Worm (Caenorhabditis elegans) whole organism, L2 larva: ENCODE results near the gene C47D12.2.
A peak's percentile ranks its signal among the peaks of the same experiment; 100 is the strongest.

ENCODE experiments used
- C34F6.9 ChIP-seq: fragments of 150-350 bp; optimal IDR thresholded peaks from 2 replicates; lab custom pipeline; 2014; ENCODE audit warnings: missing biosample characterization, missing genetic modification characterization
- F13H6.1 ChIP-seq: sonication (generic microtip); optimal IDR thresholded peaks from 2 replicates; lab custom pipeline; 2016; ENCODE audit warnings: missing genetic modification characterization, missing compliant biosample characterization
- R02D3.7 ChIP-seq: fragments of 150-350 bp; optimal IDR thresholded peaks from 2 replicates; lab custom pipeline; 2014; ENCODE audit warnings: missing biosample characterization, missing genetic modification characterization
- Y55F3AM.14 ChIP-seq: fragments of 200-800 bp; sonication (Bioruptor generic); optimal IDR thresholded peaks from 2 replicates; lab custom pipeline; 2018; ENCODE audit warnings: mild to moderate bottlenecking, missing genetic modification characterization, missing compliant biosample characterization
- ZK546.5 ChIP-seq: sonication (generic microtip); optimal IDR thresholded peaks from 2 replicates; lab custom pipeline; 2017; ENCODE audit warnings: missing biosample characterization, missing genetic modification characterization
- alr-1 ChIP-seq: fragments of 150-350 bp; optimal IDR thresholded peaks from 2 replicates; lab custom pipeline; 2014; ENCODE audit warnings: missing biosample characterization, missing genetic modification characterization
- aly-2 ChIP-seq: fragments of 150-350 bp; optimal IDR thresholded peaks from 2 replicates; lab custom pipeline; 2014; ENCODE audit warnings: missing biosample characterization, missing genetic modification characterization
- ama-1 ChIP-seq: fragments of 150-350 bp; optimal IDR thresholded peaks from 2 replicates; lab custom pipeline; 2018; ENCODE audit warnings: inconsistent platforms
- blmp-1 ChIP-seq: sonication (generic microtip); optimal IDR thresholded peaks from 2 replicates; lab custom pipeline; 2017; ENCODE audit warnings: missing genetic modification characterization, mild to moderate bottlenecking, missing compliant biosample characterization, antibody characterized with exemption, moderate library complexity; ENCODE audit not compliant: insufficient read depth
- ceh-16 ChIP-seq: fragments of 150-350 bp; optimal IDR thresholded peaks from 2 replicates; lab custom pipeline; 2014; ENCODE audit warnings: missing biosample characterization, missing genetic modification characterization
- ceh-82 ChIP-seq: fragments of 150-350 bp; optimal IDR thresholded peaks from 2 replicates; lab custom pipeline; 2014; ENCODE audit warnings: missing biosample characterization, missing genetic modification characterization
- crh-2 ChIP-seq: sonication (generic microtip); optimal IDR thresholded peaks from 2 replicates; lab custom pipeline; 2017; ENCODE audit warnings: missing biosample characterization, missing genetic modification characterization
- dmd-4 ChIP-seq: sonication (generic microtip); optimal IDR thresholded peaks from 2 replicates; lab custom pipeline; 2017; ENCODE audit warnings: missing biosample characterization, missing genetic modification characterization
- egl-27 ChIP-seq: sonication (generic microtip); optimal IDR thresholded peaks from 3 replicates; lab custom pipeline; 2017; ENCODE audit warnings: missing biosample characterization, missing genetic modification reagents, missing genetic modification characterization
- fos-1 ChIP-seq: fragments of 150-350 bp; optimal IDR thresholded peaks from 2 replicates; lab custom pipeline; 2014; ENCODE audit warnings: missing biosample characterization, missing genetic modification characterization
- lin-11 ChIP-seq: fragments of 150-350 bp; sonication (generic microtip); optimal IDR thresholded peaks from 2 replicates; lab custom pipeline; 2014; ENCODE audit warnings: missing biosample characterization, missing genetic modification characterization, inconsistent platforms, mixed read lengths
- lin-13 ChIP-seq: fragments of 150-350 bp; optimal IDR thresholded peaks from 2 replicates; lab custom pipeline; 2014; ENCODE audit warnings: missing biosample characterization, missing genetic modification reagents, missing genetic modification characterization
- lin-39 ChIP-seq: fragments of 150-350 bp; optimal IDR thresholded peaks from 2 replicates; lab custom pipeline; 2014; ENCODE audit warnings: missing biosample characterization, missing genetic modification reagents, missing genetic modification characterization
- lsy-2 ChIP-seq, 2 experiments: fragments of 150-350 bp in 1 of 2; sonication (generic microtip) in 1 of 2; optimal IDR thresholded peaks; 2 replicates each; lab custom pipeline; 2014 to 2017; ENCODE audit warnings: missing biosample characterization in 2 of 2, missing genetic modification characterization in 2 of 2
- mab-5 ChIP-seq: fragments of 150-350 bp; optimal IDR thresholded peaks from 2 replicates; lab custom pipeline; 2014; ENCODE audit warnings: missing biosample characterization, missing genetic modification characterization
- mbf-1 ChIP-seq: sonication (generic microtip); optimal IDR thresholded peaks from 2 replicates; lab custom pipeline; 2017; ENCODE audit warnings: missing biosample characterization, missing genetic modification characterization
- mdl-1 ChIP-seq, 2 experiments: fragments of 150-350 bp in 1 of 2; sonication (generic microtip) in 1 of 2; optimal IDR thresholded peaks; 2 replicates each; lab custom pipeline; 2017; ENCODE audit warnings: missing biosample characterization in 2 of 2, missing genetic modification characterization in 2 of 2
- nhr-10 ChIP-seq: sonication (generic microtip); optimal IDR thresholded peaks from 2 replicates; lab custom pipeline; 2017; ENCODE audit warnings: missing biosample characterization, missing genetic modification characterization
- nhr-11 ChIP-seq: fragments of 150-350 bp; optimal IDR thresholded peaks from 2 replicates; lab custom pipeline; 2014; ENCODE audit warnings: missing biosample characterization, missing genetic modification characterization
- nhr-12 ChIP-seq: fragments of 150-350 bp; optimal IDR thresholded peaks from 2 replicates; lab custom pipeline; 2014; ENCODE audit warnings: missing biosample characterization, missing genetic modification characterization
- nhr-129 ChIP-seq: fragments of 150-350 bp; optimal IDR thresholded peaks from 2 replicates; lab custom pipeline; 2014; ENCODE audit warnings: missing biosample characterization, missing genetic modification characterization
- nhr-21 ChIP-seq: fragments of 150-350 bp; optimal IDR thresholded peaks from 2 replicates; lab custom pipeline; 2014; ENCODE audit warnings: missing biosample characterization, missing genetic modification characterization
- nhr-23 ChIP-seq: fragments of 150-350 bp; optimal IDR thresholded peaks from 2 replicates; lab custom pipeline; 2014; ENCODE audit warnings: missing biosample characterization, missing genetic modification reagents, missing genetic modification characterization
- nhr-237 ChIP-seq: fragments of 150-350 bp; optimal IDR thresholded peaks from 2 replicates; lab custom pipeline; 2014; ENCODE audit warnings: missing biosample characterization, missing genetic modification characterization
- nhr-25 ChIP-seq: fragments of 150-350 bp; sonication (generic microtip); optimal IDR thresholded peaks from 3 replicates; lab custom pipeline; 2014; ENCODE audit warnings: missing biosample characterization, missing genetic modification characterization
- nhr-6 ChIP-seq: fragments of 150-350 bp; optimal IDR thresholded peaks from 2 replicates; lab custom pipeline; 2014; ENCODE audit warnings: missing biosample characterization, missing genetic modification characterization
- nhr-77 ChIP-seq: fragments of 150-350 bp; optimal IDR thresholded peaks from 2 replicates; lab custom pipeline; 2014; ENCODE audit warnings: missing biosample characterization, missing genetic modification characterization
- peb-1 ChIP-seq: fragments of 150-350 bp; optimal IDR thresholded peaks from 2 replicates; lab custom pipeline; 2014; ENCODE audit warnings: missing biosample characterization, missing genetic modification characterization
- sem-4 ChIP-seq: fragments of 150-350 bp; optimal IDR thresholded peaks from 2 replicates; lab custom pipeline; 2014; ENCODE audit warnings: missing biosample characterization, missing genetic modification reagents, missing genetic modification characterization
- skn-1 ChIP-seq: sonication (generic microtip); optimal IDR thresholded peaks from 2 replicates; lab custom pipeline; 2017; ENCODE audit warnings: missing biosample characterization, missing genetic modification characterization
- sma-3 ChIP-seq: sonication (generic microtip); optimal IDR thresholded peaks from 2 replicates; lab custom pipeline; 2016; ENCODE audit warnings: missing genetic modification reagents, missing genetic modification characterization, missing compliant biosample characterization
- sma-9 ChIP-seq, 2 experiments: fragments of 150-350 bp in 1 of 2; sonication (generic microtip) in 1 of 2; optimal IDR thresholded peaks; 2 replicates each; lab custom pipeline; 2014 to 2016; ENCODE audit warnings: missing genetic modification characterization in 2 of 2, mild to moderate bottlenecking in 1 of 2, missing biosample characterization in 1 of 2, missing compliant biosample characterization in 1 of 2, missing genetic modification reagents in 1 of 2, moderate library complexity in 1 of 2
- snpc-4 ChIP-seq: fragments of 150-350 bp; optimal IDR thresholded peaks from 2 replicates; lab custom pipeline; 2014; ENCODE audit warnings: missing biosample characterization, missing genetic modification characterization
- unc-39 ChIP-seq: fragments of 150-350 bp; optimal IDR thresholded peaks from 2 replicates; lab custom pipeline; 2014; ENCODE audit warnings: missing biosample characterization, missing genetic modification characterization
- unc-55 ChIP-seq: fragments of 150-350 bp; sonication (generic microtip); optimal IDR thresholded peaks from 3 replicates; lab custom pipeline; 2014; ENCODE audit warnings: missing biosample characterization, missing genetic modification reagents, missing genetic modification characterization
- unc-62 ChIP-seq: fragments of 150-350 bp; optimal IDR thresholded peaks from 2 replicates; lab custom pipeline; 2014; ENCODE audit warnings: missing biosample characterization, missing genetic modification reagents, missing genetic modification characterization
- ztf-11 ChIP-seq: sonication (generic microtip); optimal IDR thresholded peaks from 2 replicates; lab custom pipeline; 2017; ENCODE audit warnings: missing biosample characterization, missing genetic modification characterization
- ztf-4 ChIP-seq: fragments of 150-350 bp; optimal IDR thresholded peaks from 2 replicates; lab custom pipeline; 2014; ENCODE audit warnings: missing biosample characterization, missing genetic modification characterization

C47D12.2 gene

DNA sequence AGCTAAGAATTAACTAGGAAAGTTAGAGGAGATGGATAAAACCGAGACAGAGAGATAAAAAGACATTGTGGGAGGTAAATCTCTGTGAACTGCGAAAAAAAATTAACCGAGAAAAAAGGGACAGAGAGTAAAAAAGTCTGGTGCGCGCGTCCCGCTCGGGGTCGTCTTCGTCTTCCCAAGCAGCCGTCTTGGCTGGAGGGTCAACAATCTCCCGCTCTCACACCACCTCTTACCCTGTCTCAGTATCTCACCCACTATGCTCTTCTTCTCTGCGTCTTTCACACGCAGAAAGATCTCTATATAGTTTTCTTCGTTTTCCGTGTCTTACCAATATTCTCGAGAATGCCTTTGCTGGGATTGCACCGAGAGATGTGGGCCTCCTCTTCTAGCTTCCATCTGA is 43.4 kb upstream of the C47D12.2 start (continued):
- TF ChIP-seq nhr-25 (tag; lab: Kevin White, UChicago): peak; percentile 47
- TF ChIP-seq nhr-11 (tag; lab: Kevin White, UChicago): no peak
- peak; percentile 5 to 27 for TF ChIP-seq mdl-1 (tag; optimal IDR thresholded peaks at IDR 0.05; lab: Kevin White, UChicago)
- peak; percentile 38 for TF ChIP-seq crh-2 (tag; lab: Kevin White, UChicago)
- no peak for TF ChIP-seq unc-62 (GFP tag; lab: Kevin White, UChicago)
- no peak for TF ChIP-seq ZK546.5 (tag; lab: Kevin White, UChicago)
- TF ChIP-seq peb-1 (tag; lab: Kevin White, UChicago): no peak
- no peak for TF ChIP-seq skn-1 (tag; lab: Kevin White, UChicago)
- no peak for TF ChIP-seq mbf-1 (tag; lab: Kevin White, UChicago)
- peak; percentile 50 for TF ChIP-seq fos-1
- TF ChIP-seq Y55F3AM.14 (GFP tag; lab: Kevin White, UChicago): no peak
- peak; percentile 61 for TF ChIP-seq C34F6.9 (tag; lab: Kevin White, UChicago)
- TF ChIP-seq sem-4 (tag; lab: Kevin White, UChicago): no peak
- TF ChIP-seq nhr-237 (tag; lab: Kevin White, UChicago): no peak
- peak; percentile 67 for TF ChIP-seq F13H6.1 (tag; lab: Kevin White, UChicago)
- TF ChIP-seq sma-9 (GFP tag; optimal IDR thresholded peaks at IDR 0.05; lab: Kevin White, UChicago): peak; percentile 77
- TF ChIP-seq sma-9 (tag; optimal IDR thresholded peaks at IDR 0.05; lab: Kevin White, UChicago): no peak
- peak; percentile 15 for TF ChIP-seq lin-13 (GFP tag; lab: Kevin White, UChicago)
- TF ChIP-seq ceh-82 (tag; lab: Kevin White, UChicago): no peak
- no peak for TF ChIP-seq alr-1 (tag; lab: Kevin White, UChicago)
- no peak for TF ChIP-seq nhr-10 (tag; lab: Kevin White, UChicago)
- TF ChIP-seq lsy-2 (tag; optimal IDR thresholded peaks at IDR 0.05; lab: Kevin White, UChicago): peak in 1 of 2 experiments; percentile 41
- no peak for TF ChIP-seq mab-5 (tag; lab: Kevin White, UChicago)

DNA sequence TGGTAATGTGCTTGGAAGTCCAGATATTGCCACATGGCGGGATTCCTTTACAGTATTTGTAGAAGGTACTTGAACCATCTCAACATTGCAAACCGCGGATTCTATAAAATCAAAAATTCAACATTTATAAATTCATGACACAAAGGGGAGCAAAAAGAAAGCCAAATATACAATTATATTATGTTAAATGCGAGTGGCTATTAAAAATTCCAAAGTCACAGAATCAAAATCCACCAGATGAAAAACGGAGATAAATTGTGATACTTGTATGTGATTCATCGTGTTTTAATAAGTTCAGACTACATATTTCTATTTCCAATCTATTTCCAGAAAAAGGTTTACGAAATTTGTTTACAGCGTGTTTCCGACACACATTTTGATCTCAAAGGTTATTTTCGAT is 42.6 kb upstream of the C47D12.2 start, which contains the start of gene din-1:
din-1 (minus strand) TSS at position 101 of the 400 bp plus-strand sequence.
- TF ChIP-seq ztf-4 (no peak), nhr-12 (tag; lab: Kevin White, UChicago) (no peak), unc-39 (tag; lab: Kevin White, UChicago) (no peak), snpc-4 (tag; lab: Kevin White, UChicago) (no peak), ztf-11 (no peak), lin-11 (no peak), mbf-1 (tag; lab: Kevin White, UChicago) (no peak), ceh-82 (tag; lab: Kevin White, UChicago) (no peak), peb-1 (tag; lab: Kevin White, UChicago) (no peak), alr-1 (tag; lab: Kevin White, UChicago) (no peak), unc-62 (GFP tag; lab: Kevin White, UChicago) (no peak), nhr-21 (no peak), mab-5 (tag; lab: Kevin White, UChicago) (no peak), nhr-237 (tag; lab: Kevin White, UChicago) (no peak), mdl-1 (tag; optimal IDR thresholded peaks at IDR 0.05; lab: Kevin White, UChicago) (no peak), nhr-23 (tag; lab: Kevin White, UChicago) (no peak), nhr-77 (tag; lab: Kevin White, UChicago) (no peak), sma-3 (GFP tag; lab: Kevin White, UChicago) (no peak)

DNA sequence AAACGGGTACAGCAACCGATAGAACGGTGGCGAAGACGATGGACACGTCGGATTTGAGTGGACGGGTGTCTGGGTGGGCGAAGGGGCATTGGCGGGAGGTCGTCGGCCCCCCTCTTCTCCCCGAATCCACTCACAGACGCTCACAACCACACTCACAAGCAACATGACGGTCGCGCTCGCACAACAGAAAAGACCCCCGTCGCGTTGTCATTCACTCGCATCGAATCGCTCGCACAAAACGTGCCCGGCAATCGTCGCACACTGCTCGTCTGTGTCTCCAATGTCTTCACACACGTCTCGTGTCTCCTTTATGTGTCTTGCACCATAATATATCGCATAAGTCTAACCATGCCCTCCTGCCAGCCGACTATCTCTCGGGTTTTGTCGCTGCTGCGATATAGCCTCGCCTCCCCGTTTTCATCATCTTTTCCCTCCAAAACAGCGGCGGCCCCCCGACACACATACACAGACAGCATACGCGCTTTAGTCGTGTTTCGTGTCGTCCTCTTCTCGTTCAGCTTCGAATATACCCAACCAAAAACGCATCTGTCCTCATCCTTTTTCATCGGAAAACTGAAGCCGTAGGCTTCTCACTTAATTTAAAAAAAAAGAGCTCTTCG is 41.9 kb upstream of the C47D12.2 start:
- TF ChIP-seq unc-62 (GFP tag; lab: Kevin White, UChicago) (no peak), nhr-11 (tag; lab: Kevin White, UChicago) (no peak), sma-9 (GFP tag; optimal IDR thresholded peaks at IDR 0.05; lab: Kevin White, UChicago) (peak; percentile 93), sma-9 (tag; optimal IDR thresholded peaks at IDR 0.05; lab: Kevin White, UChicago) (no peak), nhr-6 (tag; lab: Kevin White, UChicago) (peak; percentile 62), sem-4 (tag; lab: Kevin White, UChicago) (peak; percentile 87), crh-2 (tag; lab: Kevin White, UChicago) (peak; percentile 90), nhr-12 (tag; lab: Kevin White, UChicago) (no peak), alr-1 (tag; lab: Kevin White, UChicago) (no peak), egl-27 (peak; percentile 89), ceh-16 (tag; lab: Kevin White, UChicago) (no peak), dmd-4 (tag; lab: Kevin White, UChicago) (no peak), lin-13 (GFP tag; lab: Kevin White, UChicago) (peak; percentile 78), mbf-1 (tag; lab: Kevin White, UChicago) (no peak), nhr-237 (tag; lab: Kevin White, UChicago) (no peak), blmp-1 (peak; percentile 83), R02D3.7 (tag; lab: Kevin White, UChicago) (no peak), nhr-21 (peak; percentile 87), nhr-129 (tag; lab: Kevin White, UChicago) (peak; percentile 95), aly-2 (no peak), lsy-2 (tag; optimal IDR thresholded peaks at IDR 0.05; lab: Kevin White, UChicago) (peak; percentile 58 to 74), lin-11 (peak; percentile 70), fos-1 (peak; percentile 88), mab-5 (tag; lab: Kevin White, UChicago) (peak; percentile 86), ztf-4 (peak; percentile 79), nhr-10 (tag; lab: Kevin White, UChicago) (no peak), ama-1 (peak; percentile 78), sma-3 (GFP tag; lab: Kevin White, UChicago) (peak; percentile 90), C34F6.9 (tag; lab: Kevin White, UChicago) (peak; percentile 87), unc-55 (GFP tag; lab: Kevin White, UChicago) (peak; percentile 75), unc-39 (tag; lab: Kevin White, UChicago) (no peak), lin-39 (tag; lab: Kevin White, UChicago) (no peak), nhr-23 (tag; lab: Kevin White, UChicago) (no peak)
